ENCODE assay signal across 4 worm cellular contexts in genomic region chrII:6973501-6973900, ce11.
TF ChIP-seq lines count a peak whose summit lies in the region.

TSS of gene sod-1 (minus strand) at chrII:6973887.

TF ChIP-seq in whole organism, L1 larva, 84 proteins besides CTCF, POLR2A, EP300 and RAD21:
- TF ChIP-seq nhr-84 (tag; optimal IDR thresholded peaks at IDR 0.05; lab: Kevin White, UChicago), result no peak
- peak; percentile 13 for TF ChIP-seq rnt-1 (tag; optimal IDR thresholded peaks at IDR 0.05; lab: Kevin White, UChicago)
- TF ChIP-seq egl-27 (tag; optimal IDR thresholded peaks at IDR 0.05; lab: Kevin White, UChicago), result no peak
- no peak for TF ChIP-seq lin-15B (tag; optimal IDR thresholded peaks at IDR 0.05; lab: Kevin White, UChicago)
- peak; percentile 32 for TF ChIP-seq snu-23 (GFP tag; optimal IDR thresholded peaks at IDR 0.05; lab: Kevin White, UChicago)
- peak; percentile 75 for TF ChIP-seq skn-1 (tag; optimal IDR thresholded peaks at IDR 0.05; lab: Kevin White, UChicago)
- peak in 1 of 2 experiments; percentile 25 for TF ChIP-seq lin-35 (GFP tag; optimal IDR thresholded peaks at IDR 0.05; lab: Kevin White, UChicago)
- TF ChIP-seq ceh-8 (GFP tag; optimal IDR thresholded peaks at IDR 0.05; lab: Kevin White, UChicago), result no peak
- peak; percentile 12 for TF ChIP-seq blmp-1 (tag; optimal IDR thresholded peaks at IDR 0.05; lab: Kevin White, UChicago)
- no peak for TF ChIP-seq Y116A8C.19 (tag; optimal IDR thresholded peaks at IDR 0.05; lab: Kevin White, UChicago; ENCODE audit: borderline replicate concordance)
- peak; percentile 24 for TF ChIP-seq lin-14 (GFP tag; optimal IDR thresholded peaks at IDR 0.05; lab: Kevin White, UChicago)
- TF ChIP-seq lir-3 (tag; optimal IDR thresholded peaks at IDR 0.05; lab: Kevin White, UChicago; ENCODE audit: poor library complexity), result no peak
- peak in 1 of 6 experiments; percentile 51 for TF ChIP-seq elt-3 (tag; optimal IDR thresholded peaks at IDR 0.05; lab: Kevin White, UChicago)
- no peak for TF ChIP-seq nhr-76 (tag; optimal IDR thresholded peaks at IDR 0.05; lab: Kevin White, UChicago)

TF ChIP-seq in whole organism, L2 larva, 48 proteins besides CTCF, POLR2A, EP300 and RAD21:
- TF ChIP-seq unc-62 (GFP tag; optimal IDR thresholded peaks at IDR 0.05; lab: Kevin White, UChicago) (no peak), nhr-129 (tag; optimal IDR thresholded peaks at IDR 0.05; lab: Kevin White, UChicago) (peak; percentile 4)

TF ChIP-seq in whole organism, L4 larva, 104 proteins besides CTCF, POLR2A, EP300 and RAD21 (continues in another document):
- TF ChIP-seq madf-5 (GFP tag; IDR thresholded peaks at IDR 0.05; lab: Robert Waterston, UW) (no peak), egl-43 (GFP tag; IDR thresholded peaks at IDR 0.05; lab: Robert Waterston, UW) (no peak), pha-4 (GFP tag; IDR thresholded peaks at IDR 0.05; lab: Robert Waterston, UW) (no peak), pha-4 (tag; optimal IDR thresholded peaks at IDR 0.05; lab: Kevin White, UChicago) (no peak), nhr-10 (tag; optimal IDR thresholded peaks at IDR 0.05; lab: Kevin White, UChicago) (no peak), ama-1 (optimal IDR thresholded peaks at IDR 0.05; lab: Kevin White, UChicago) (peak; percentile 2), dmd-6 (GFP tag; IDR thresholded peaks at IDR 0.05; lab: Robert Waterston, UW) (no peak), hlh-11 (tag; optimal IDR thresholded peaks at IDR 0.05; lab: Kevin White, UChicago) (peak; percentile 20), ctbp-1 (GFP tag; IDR thresholded peaks at IDR 0.05; lab: Robert Waterston, UW) (no peak), zag-1 (tag; optimal IDR thresholded peaks at IDR 0.05; lab: Kevin White, UChicago) (no peak), lin-29 (GFP tag; IDR thresholded peaks at IDR 0.05; lab: Robert Waterston, UW) (no peak), snpc-1.2 (GFP tag; IDR thresholded peaks at IDR 0.05; lab: Robert Waterston, UW) (no peak), tag-97 (GFP tag; IDR thresholded peaks at IDR 0.05; lab: Robert Waterston, UW) (no peak), dve-1 (tag; optimal IDR thresholded peaks at IDR 0.05; lab: Kevin White, UChicago; ENCODE audit: insufficient read depth) (no peak), nhr-102 (tag; optimal IDR thresholded peaks at IDR 0.05; lab: Kevin White, UChicago) (no peak), spr-1 (tag; optimal IDR thresholded peaks at IDR 0.05; lab: Kevin White, UChicago) (no peak), F10B5.3 (tag; optimal IDR thresholded peaks at IDR 0.05; lab: Kevin White, UChicago) (no peak), skn-1 (tag; optimal IDR thresholded peaks at IDR 0.05; lab: Kevin White, UChicago) (no peak), F49E8.2 (tag; optimal IDR thresholded peaks at IDR 0.05; lab: Kevin White, UChicago; ENCODE audit: borderline replicate concordance) (no peak), cey-2 (tag; optimal IDR thresholded peaks at IDR 0.05; lab: Kevin White, UChicago; ENCODE audit: borderline replicate concordance, insufficient read depth) (no peak), hlh-30 (tag; optimal IDR thresholded peaks at IDR 0.05; lab: Kevin White, UChicago; ENCODE audit: insufficient read depth) (no peak), hmg-1.1 (GFP tag; IDR thresholded peaks at IDR 0.05; lab: Robert Waterston, UW) (no peak), aha-1 (tag; lab: Kevin White, UChicago) (no peak), mes-2 (tag; optimal IDR thresholded peaks at IDR 0.05; lab: Kevin White, UChicago; ENCODE audit: poor library complexity, severe bottlenecking) (peak; percentile 2), ces-1 (GFP tag; optimal IDR thresholded peaks at IDR 0.05; lab: Kevin White, UChicago) (no peak), ZK546.5 (tag; optimal IDR thresholded peaks at IDR 0.05; lab: Kevin White, UChicago) (no peak), unc-62 (GFP tag; optimal IDR thresholded peaks at IDR 0.05 in 1 of 2; lab: Kevin White, UChicago) (peak in 1 of 2 experiments; percentile 13), unc-62 (tag; optimal IDR thresholded peaks at IDR 0.05; lab: Kevin White, UChicago) (no peak), daf-8 (GFP tag; IDR thresholded peaks at IDR 0.05; lab: Robert Waterston, UW) (no peak), ztf-11 (tag; optimal IDR thresholded peaks at IDR 0.05; lab: Kevin White, UChicago) (no peak), lin-38 (GFP tag; IDR thresholded peaks at IDR 0.05; lab: Robert Waterston, UW) (no peak), unc-130 (GFP tag; optimal IDR thresholded peaks at IDR 0.05; lab: Kevin White, UChicago) (no peak), daf-19 (GFP tag; conservative IDR thresholded peaks at IDR 0.05; lab: Robert Waterston, UW) (no peak), lin-15B (tag; optimal IDR thresholded peaks at IDR 0.05; lab: Kevin White, UChicago) (no peak), nhr-77 (tag; optimal IDR thresholded peaks at IDR 0.05; lab: Kevin White, UChicago) (no peak), F44E2.7 (GFP tag; IDR thresholded peaks at IDR 0.05; lab: Robert Waterston, UW) (no peak), sdz-12 (GFP tag; optimal IDR thresholded peaks at IDR 0.05; lab: Kevin White, UChicago) (no peak), fos-1 (tag; optimal IDR thresholded peaks at IDR 0.05; lab: Kevin White, UChicago) (no peak), nhr-28 (tag; optimal IDR thresholded peaks at IDR 0.05; lab: Kevin White, UChicago) (peak; percentile 97), F26F4.8 (GFP tag; conservative IDR thresholded peaks at IDR 0.05; lab: Robert Waterston, UW) (no peak)

TF ChIP-seq in whole organism, young adult, 124 proteins besides CTCF, POLR2A, EP300 and RAD21:
- TF ChIP-seq madf-6 (GFP tag; IDR thresholded peaks at IDR 0.05; lab: Robert Waterston, UW) (0 out of 2 replicates have a peak, but pooled peaks have one; percentile 25), nhr-80 (tag; optimal IDR thresholded peaks at IDR 0.05; lab: Kevin White, UChicago) (peak; percentile 21), nfyb-1 (GFP tag; IDR thresholded peaks at IDR 0.05; lab: Robert Waterston, UW) (0 out of 2 replicates have a peak, but pooled peaks have one; percentile 7), lin-35 (GFP tag; optimal IDR thresholded peaks at IDR 0.05; lab: Kevin White, UChicago) (no peak), ceh-27 (GFP tag; optimal IDR thresholded peaks at IDR 0.05; lab: Kevin White, UChicago) (peak; percentile 11)
TF ChIP-seq in whole organism, young adult: peak in this region for 4.
